Fruit fly (Drosophila melanogaster) whole organism, embryonic: ENCODE data around the gene CG6470.

Source experiments
- Ada2b ChIP-seq: fragments of 200-800 bp; sonication (Bioruptor generic); IDR thresholded peaks from 2 replicates; pipeline ENCODE4 v1.3.6; 2022; ENCODE audit warnings: missing biosample characterization, missing genetic modification characterization
- Atf-2 ChIP-seq: fragments of 200-800 bp; sonication (Bioruptor generic); optimal IDR thresholded peaks from 2 replicates; lab custom pipeline; 2016; ENCODE audit warnings: missing biosample characterization, missing genetic modification characterization
- CG10209 ChIP-seq: fragments of 200-800 bp; sonication (Bioruptor generic); optimal IDR thresholded peaks from 3 replicates; lab custom pipeline; 2017; ENCODE audit warnings: missing biosample characterization, mild to moderate bottlenecking, missing genetic modification characterization, missing genetic modification reagents
- CG11093 ChIP-seq: fragments of 200-800 bp; sonication (Bioruptor generic); IDR thresholded peaks from 3 replicates; pipeline ENCODE4 v1.3.6; 2022; ENCODE audit warnings: missing biosample characterization, missing genetic modification characterization
- CG11247 ChIP-seq: fragments of 200-800 bp; sonication (Bioruptor generic); IDR thresholded peaks from 2 replicates; pipeline ENCODE4 v1.3.6; 2022; ENCODE audit warnings: missing biosample characterization, missing genetic modification characterization
- CG11696 ChIP-seq: fragments of 200-800 bp; sonication (Bioruptor generic); IDR thresholded peaks from 2 replicates; pipeline ENCODE4 v1.3.6; 2022; ENCODE audit warnings: missing biosample characterization, missing genetic modification characterization
- CG14014 ChIP-seq: fragments of 200-800 bp; sonication (Bioruptor generic); IDR thresholded peaks from 2 replicates; pipeline ENCODE4 v1.3.6; 2022; ENCODE audit warnings: missing biosample characterization, missing genetic modification characterization
- CG30020 ChIP-seq: fragments of 200-800 bp; optimal IDR thresholded peaks from 2 replicates; lab custom pipeline; 2019; ENCODE audit warnings: missing biosample characterization, mild to moderate bottlenecking, missing genetic modification characterization, moderate library complexity
- CG34422 ChIP-seq: fragments of 200-800 bp; sonication (Bioruptor generic); IDR thresholded peaks from 3 replicates; pipeline ENCODE4 v1.3.6; 2022; ENCODE audit warnings: missing biosample characterization, missing genetic modification characterization
- CG3847 ChIP-seq: fragments of 200-800 bp; sonication (Bioruptor generic); IDR thresholded peaks from 2 replicates; pipeline ENCODE4 v1.3.6; 2022; ENCODE audit warnings: missing biosample characterization, missing genetic modification characterization
- CG6683 ChIP-seq: fragments of 200-800 bp; sonication (Bioruptor generic); optimal IDR thresholded peaks from 2 replicates; lab custom pipeline; 2017; ENCODE audit warnings: missing biosample characterization, mild to moderate bottlenecking, missing genetic modification characterization, missing genetic modification reagents
- CG8478 ChIP-seq: fragments of >200 bp; optimal IDR thresholded peaks from 2 replicates; lab custom pipeline; 2018
- CHES-1-like ChIP-seq: fragments of 200-800 bp; sonication (Bioruptor generic); optimal IDR thresholded peaks from 2 replicates; lab custom pipeline; 2016; ENCODE audit warnings: missing biosample characterization, missing genetic modification characterization
- Dip2 ChIP-seq: fragments of 200-800 bp; sonication (Bioruptor generic); IDR thresholded peaks from 2 replicates; pipeline ENCODE4 v1.3.6; 2022; ENCODE audit warnings: missing biosample characterization, missing genetic modification characterization
- Dll ChIP-seq: fragments of 200-800 bp; sonication (Bioruptor generic); IDR thresholded peaks from 4 replicates; pipeline ENCODE4 v1.3.6; 2022; ENCODE audit warnings: missing biosample characterization, missing genetic modification characterization; ENCODE audit not compliant: partially characterized antibody
- GATAe ChIP-seq: fragments of 200-800 bp; sonication (Bioruptor generic); conservative IDR thresholded peaks from 2 replicates; pipeline ENCODE4 v1.3.6; 2022; ENCODE audit warnings: missing biosample characterization, missing genetic modification characterization
- H2.0 ChIP-seq: fragments of 200-800 bp; sonication (Bioruptor generic); IDR thresholded peaks from 2 replicates; pipeline ENCODE4 v1.3.6; 2022; ENCODE audit warnings: missing biosample characterization, missing genetic modification characterization
- HLH4C ChIP-seq: fragments of 200-800 bp; sonication (Bioruptor generic); IDR thresholded peaks from 3 replicates; pipeline ENCODE4 v1.3.6; 2022; ENCODE audit warnings: missing biosample characterization, missing genetic modification characterization; ENCODE audit not compliant: partially characterized antibody
- HLHmδ ChIP-seq: fragments of 200-800 bp; sonication (Bioruptor generic); optimal IDR thresholded peaks from 2 replicates; lab custom pipeline; 2018; ENCODE audit warnings: missing biosample characterization, mild to moderate bottlenecking, missing genetic modification characterization, moderate library complexity
- Hey ChIP-seq: fragments of 200-800 bp; sonication (Bioruptor generic); optimal IDR thresholded peaks from 3 replicates; lab custom pipeline; 2018; ENCODE audit warnings: missing biosample characterization, mild to moderate bottlenecking, missing genetic modification characterization
- Sox102F ChIP-seq: fragments of 200-800 bp; sonication (Bioruptor generic); optimal IDR thresholded peaks from 2 replicates; lab custom pipeline; 2018; ENCODE audit warnings: missing biosample characterization, mild to moderate bottlenecking, missing genetic modification characterization, moderate library complexity
- Ssrp ChIP-seq: fragments of 200-800 bp; sonication (Bioruptor generic); optimal IDR thresholded peaks from 2 replicates; lab custom pipeline; 2018; ENCODE audit warnings: missing biosample characterization, mild to moderate bottlenecking, missing genetic modification characterization, moderate library complexity
- Xbp1 ChIP-seq: fragments of 200-800 bp; sonication (Bioruptor generic); optimal IDR thresholded peaks from 3 replicates; lab custom pipeline; 2016; ENCODE audit warnings: missing biosample characterization, mild to moderate bottlenecking, missing genetic modification characterization
- YL-1 ChIP-seq: fragments of 200-800 bp; sonication (Bioruptor generic); optimal IDR thresholded peaks from 3 replicates; lab custom pipeline; 2017; ENCODE audit warnings: missing biosample characterization, mild to moderate bottlenecking, missing genetic modification characterization
- ase ChIP-seq: fragments of 200-800 bp; sonication (Bioruptor generic); IDR thresholded peaks from 3 replicates; pipeline ENCODE4 v1.3.6; 2022; ENCODE audit warnings: missing biosample characterization, missing genetic modification characterization
- bcd ChIP-seq: fragments of 200-800 bp; sonication (Bioruptor generic); optimal IDR thresholded peaks from 2 replicates; lab custom pipeline; 2017; ENCODE audit warnings: missing biosample characterization, mild to moderate bottlenecking, missing genetic modification characterization
- bsh ChIP-seq, 2 experiments: fragments of 200-800 bp; sonication (Bioruptor generic); optimal IDR thresholded peaks; 2 replicates each; lab custom pipeline; 2017 to 2018; ENCODE audit warnings: mild to moderate bottlenecking in 2 of 2, missing biosample characterization in 2 of 2, missing genetic modification characterization in 2 of 2, moderate library complexity in 1 of 2
- cato ChIP-seq: fragments of 200-800 bp; sonication (Bioruptor generic); optimal IDR thresholded peaks from 2 replicates; lab custom pipeline; 2016; ENCODE audit warnings: missing biosample characterization, missing genetic modification characterization, borderline replicate concordance
- chm ChIP-seq: fragments of 200-800 bp; sonication (Bioruptor generic); IDR thresholded peaks from 2 replicates; pipeline ENCODE4 v1.3.6; 2022; ENCODE audit warnings: missing biosample characterization, missing genetic modification characterization
- ci ChIP-seq: fragments of 200-800 bp; sonication (Bioruptor generic); IDR thresholded peaks from 3 replicates; pipeline ENCODE4 v1.3.6; 2022; ENCODE audit warnings: missing biosample characterization, missing genetic modification characterization
- corto ChIP-seq: fragments of 200-800 bp; sonication (Bioruptor generic); optimal IDR thresholded peaks from 2 replicates; lab custom pipeline; 2016; ENCODE audit warnings: missing biosample characterization, mild to moderate bottlenecking, missing genetic modification characterization, moderate library complexity
- crc ChIP-seq: fragments of 200-800 bp; sonication (Bioruptor generic); optimal IDR thresholded peaks from 2 replicates; lab custom pipeline; 2016; ENCODE audit warnings: missing biosample characterization, missing genetic modification characterization
- dimm ChIP-seq: fragments of 200-800 bp; sonication (Bioruptor generic); IDR thresholded peaks from 2 replicates; pipeline ENCODE4 v1.3.6; 2022; ENCODE audit warnings: missing biosample characterization, missing genetic modification characterization
- dpn ChIP-seq, 2 experiments: fragments of 200-800 bp; sonication (Bioruptor generic); optimal IDR thresholded peaks; 3 replicates each; lab custom pipeline; 2016; ENCODE audit warnings: missing biosample characterization in 2 of 2, missing genetic modification characterization in 2 of 2
- eve ChIP-seq, 2 experiments: fragments of >200 bp; optimal IDR thresholded peaks; 2 replicates each; lab custom pipeline; 2017; ENCODE audit warnings: missing biosample characterization in 2 of 2, missing genetic modification characterization in 2 of 2
- fd3F ChIP-seq: fragments of 200-800 bp; sonication (Bioruptor generic); optimal IDR thresholded peaks from 2 replicates; lab custom pipeline; 2018; ENCODE audit warnings: missing biosample characterization, mild to moderate bottlenecking, missing genetic modification characterization, moderate library complexity
- fd64A ChIP-seq: fragments of 200-800 bp; sonication (Bioruptor generic); optimal IDR thresholded peaks from 3 replicates; lab custom pipeline; 2018; ENCODE audit warnings: missing biosample characterization, mild to moderate bottlenecking, missing genetic modification characterization
- ftz-f1 ChIP-seq: fragments of 200-800 bp; sonication (Bioruptor generic); optimal IDR thresholded peaks from 2 replicates; lab custom pipeline; 2016; ENCODE audit warnings: missing biosample characterization, missing genetic modification characterization
- jing ChIP-seq: fragments of 200-800 bp; sonication (Bioruptor generic); optimal IDR thresholded peaks from 2 replicates; lab custom pipeline; 2018; ENCODE audit warnings: missing biosample characterization, mild to moderate bottlenecking, missing genetic modification characterization
- lola ChIP-seq, 3 experiments: fragments of >200 bp in 2 of 3; fragments of 200-800 bp in 1 of 3; sonication (Bioruptor generic) in 1 of 3; optimal IDR thresholded peaks; 2 replicates each; lab custom pipeline; 2017 to 2019; ENCODE audit warnings: missing biosample characterization in 3 of 3, missing genetic modification characterization in 3 of 3, mild to moderate bottlenecking in 1 of 3, moderate library complexity in 1 of 3
- mld ChIP-seq: fragments of 200-800 bp; sonication (Bioruptor generic); IDR thresholded peaks from 3 replicates; pipeline ENCODE4 v1.3.6; 2022; ENCODE audit warnings: missing biosample characterization, missing genetic modification characterization; ENCODE audit not compliant: partially characterized antibody
- otp ChIP-seq: fragments of 200-800 bp; sonication (Bioruptor generic); IDR thresholded peaks from 3 replicates; pipeline ENCODE4, ENCODE4 v1.3.6; 2022; ENCODE audit warnings: missing biosample characterization, missing genetic modification characterization
- prd ChIP-seq, 3 experiments: fragments of >200 bp in 2 of 3; fragments of 200-800 bp in 1 of 3; sonication (Bioruptor generic) in 1 of 3; optimal IDR thresholded peaks in 2 of 3; IDR thresholded peaks in 1 of 3; 2 replicates in 2 of 3; 3 replicates in 1 of 3; pipeline versions ENCODE4 v1.3.6 to Lab custom; 2017 to 2022; ENCODE audit warnings: missing biosample characterization in 1 of 3, missing genetic modification characterization in 1 of 3
- psq ChIP-seq: fragments of 200-800 bp; sonication (Bioruptor generic); optimal IDR thresholded peaks from 2 replicates; lab custom pipeline; 2017; ENCODE audit warnings: missing biosample characterization, missing genetic modification characterization
- tap ChIP-seq: fragments of 200-800 bp; optimal IDR thresholded peaks from 3 replicates; lab custom pipeline; 2019; ENCODE audit warnings: missing biosample characterization, mild to moderate bottlenecking, missing genetic modification characterization, moderate library complexity
- tio ChIP-seq: fragments of 200-800 bp; sonication (Bioruptor generic); optimal IDR thresholded peaks from 2 replicates; lab custom pipeline; 2017; ENCODE audit warnings: missing biosample characterization, missing genetic modification characterization, inconsistent platforms
- toy ChIP-seq: fragments of 200-800 bp; sonication (Bioruptor generic); IDR thresholded peaks from 2 replicates; pipeline ENCODE4 v1.3.6; 2022; ENCODE audit warnings: missing biosample characterization, missing genetic modification characterization
- tx ChIP-seq: fragments of 200-800 bp; sonication (Bioruptor generic); optimal IDR thresholded peaks from 2 replicates; lab custom pipeline; 2016; ENCODE audit warnings: missing biosample characterization, missing genetic modification characterization
- usp ChIP-seq: fragments of >200 bp; optimal IDR thresholded peaks from 2 replicates; lab custom pipeline; 2017; ENCODE audit warnings: missing biosample characterization, missing genetic modification characterization
- z ChIP-seq: fragments of 200-800 bp; sonication (Bioruptor generic); IDR thresholded peaks from 3 replicates; pipeline ENCODE4 v1.3.6; 2022; ENCODE audit warnings: missing biosample characterization, missing genetic modification characterization

Gene CG6470

dm6 chrX:18517415-18517814, 2.7 kb upstream of the CG6470 start (continued):
- TF ChIP-seq jing (GFP tag; lab: Kevin White, UChicago), result no peak
- no peak for TF ChIP-seq ftz-f1 (GFP tag; lab: Kevin White, UChicago)
- TF ChIP-seq Ssrp (tag; lab: Kevin White, UChicago), result peak; percentile 27
- no peak for TF ChIP-seq cato (GFP tag; lab: Kevin White, UChicago)
- TF ChIP-seq tio (GFP tag; lab: Kevin White, UChicago), result peak; percentile 8
- TF ChIP-seq dpn (GFP tag; optimal IDR thresholded peaks at IDR 0.05; lab: Kevin White, UChicago), result peak; percentile 23 to 47
- peak in 1 of 2 experiments; percentile 43 for TF ChIP-seq bsh (GFP tag; optimal IDR thresholded peaks at IDR 0.05; lab: Kevin White, UChicago)
- TF ChIP-seq CHES-1-like (GFP tag; lab: Kevin White, UChicago), result peak; percentile 25
- peak; percentile 38 for TF ChIP-seq Atf-2 (GFP tag; lab: Kevin White, UChicago)
- TF ChIP-seq CG11247 (GFP tag; lab: Robert Waterston, UW), result no peak; the same call in 1 of the 2 replicates
- TF ChIP-seq Ada2b (GFP tag; lab: Robert Waterston, UW), result 0 out of 2 replicates have a peak, but pooled peaks have one; percentile 22
- no peak for TF ChIP-seq mld
- TF ChIP-seq usp (GFP tag; lab: Kevin White, UChicago), result no peak
- no peak for TF ChIP-seq Dll (GFP tag; lab: Robert Waterston, UW)
- no peak for TF ChIP-seq psq (GFP tag; lab: Kevin White, UChicago)
- peak; percentile 70; the same call in 1 of the 3 replicates for TF ChIP-seq otp
- TF ChIP-seq tap (tag; lab: Kevin White, UChicago), result no peak
- peak; percentile 32 for TF ChIP-seq HLHmδ
- peak; percentile 62; the same call in 1 of the 2 replicates for TF ChIP-seq chm (GFP tag; lab: Robert Waterston, UW)
- no peak; the same call in 1 of the 2 replicates for TF ChIP-seq CG14014 (GFP tag; lab: Robert Waterston, UW)
- 0 out of 3 replicates have a peak, but pooled peaks have one; percentile 56 for TF ChIP-seq CG34422
- TF ChIP-seq toy (GFP tag; lab: Robert Waterston, UW), result no peak
- peak; percentile 12 for TF ChIP-seq bcd (GFP tag; lab: Kevin White, UChicago)
- TF ChIP-seq Dip2 (GFP tag; lab: Robert Waterston, UW), result no peak
- no peak for TF ChIP-seq CG6683 (GFP tag; lab: Kevin White, UChicago)
- no peak for TF ChIP-seq lola (GFP tag; optimal IDR thresholded peaks at IDR 0.05; lab: Kevin White, UChicago)
- TF ChIP-seq eve (GFP tag; optimal IDR thresholded peaks at IDR 0.05; lab: Kevin White, UChicago), result no peak
- no peak for TF ChIP-seq GATAe
- TF ChIP-seq H2.0 (GFP tag; lab: Robert Waterston, UW), result no peak
- TF ChIP-seq corto (GFP tag; lab: Kevin White, UChicago), result no peak
- peak; percentile 30; the same call in 1 of the 3 replicates for TF ChIP-seq ase
- no peak for TF ChIP-seq crc (GFP tag; lab: Kevin White, UChicago)
- TF ChIP-seq prd (optimal IDR thresholded peaks at IDR 0.05; lab: Kevin White, UChicago), result no peak
- TF ChIP-seq prd (GFP tag; IDR thresholded peaks at IDR 0.05; lab: Robert Waterston, UW), result peak; percentile 58; the same call in 2 of the 3 replicates
- peak; percentile 10 for TF ChIP-seq YL-1 (GFP tag; lab: Kevin White, UChicago)
- TF ChIP-seq ci, result peak; percentile 77
- TF ChIP-seq dimm (GFP tag; lab: Robert Waterston, UW), result no peak
- peak; percentile 19; the same call in 1 of the 3 replicates for TF ChIP-seq HLH4C
- no peak for TF ChIP-seq Hey
- TF ChIP-seq CG30020 (tag; lab: Kevin White, UChicago), result no peak
- peak; percentile 45 for TF ChIP-seq Sox102F (GFP tag; lab: Kevin White, UChicago)
- TF ChIP-seq CG11696 (GFP tag; lab: Robert Waterston, UW), result no peak
- 0 out of 3 replicates have a peak, but pooled peaks have one; percentile 39 for TF ChIP-seq z (GFP tag; lab: Robert Waterston, UW)
- no peak for TF ChIP-seq CG11093
- TF ChIP-seq CG3847 (GFP tag; lab: Robert Waterston, UW), result no peak
- TF ChIP-seq CG10209 (GFP tag; lab: Kevin White, UChicago), result no peak
- peak; percentile 57 for TF ChIP-seq Xbp1 (GFP tag; lab: Kevin White, UChicago)
- no peak for TF ChIP-seq tx (GFP tag; lab: Kevin White, UChicago)
- no peak for TF ChIP-seq fd64A (GFP tag; lab: Kevin White, UChicago)
- no peak for TF ChIP-seq CG8478 (lab: Kevin White, UChicago)
- no peak for TF ChIP-seq fd3F (GFP tag; lab: Kevin White, UChicago)
